Fruit fly (Drosophila melanogaster) whole organism, prepupa: ENCODE measurements around the gene mael.

ENCODE experiments used
- CG11294 ChIP-seq: fragments of 200-800 bp; sonication (Bioruptor generic); IDR thresholded peaks from 2 replicates; pipeline ENCODE4 v1.3.6; 2022; ENCODE audit warnings: missing biosample characterization, missing genetic modification characterization
- CG11762 ChIP-seq: fragments of 200-800 bp; sonication (Bioruptor generic); optimal IDR thresholded peaks from 3 replicates; lab custom pipeline; 2016; ENCODE audit warnings: missing biosample characterization, missing genetic modification characterization; ENCODE audit not compliant: insufficient read depth
- CG31627 ChIP-seq: fragments of 200-800 bp; sonication (Bioruptor generic); optimal IDR thresholded peaks from 3 replicates; lab custom pipeline; 2016; ENCODE audit warnings: missing biosample characterization, missing genetic modification characterization
- CG4318 ChIP-seq: fragments of 200-800 bp; sonication (Bioruptor generic); optimal IDR thresholded peaks from 3 replicates; lab custom pipeline; 2017; ENCODE audit warnings: missing biosample characterization, mild to moderate bottlenecking, missing genetic modification characterization
- CG6163 ChIP-seq: fragments of 200-800 bp; sonication (Bioruptor generic); IDR thresholded peaks from 3 replicates; pipeline ENCODE4 v1.3.6; 2022; ENCODE audit warnings: missing biosample characterization, missing genetic modification characterization
- CG8632 ChIP-seq: fragments of 200-800 bp; sonication (Bioruptor generic); optimal IDR thresholded peaks from 3 replicates; lab custom pipeline; 2016; ENCODE audit warnings: missing biosample characterization, missing genetic modification characterization
- Gug ChIP-seq: fragments of 200-800 bp; sonication (Bioruptor generic); IDR thresholded peaks from 2 replicates; pipeline ENCODE4 v1.3.6; 2022; ENCODE audit warnings: missing biosample characterization, missing genetic modification characterization
- Hr38 ChIP-seq: sonication (Bioruptor generic); optimal IDR thresholded peaks from 2 replicates; lab custom pipeline; 2016; ENCODE audit warnings: missing biosample characterization, missing genetic modification characterization
- Lpt ChIP-seq: fragments of 200-800 bp; sonication (Bioruptor generic); optimal IDR thresholded peaks from 3 replicates; lab custom pipeline; 2016; ENCODE audit warnings: missing biosample characterization, missing genetic modification characterization
- Smox ChIP-seq: fragments of 200-800 bp; sonication (Bioruptor generic); optimal IDR thresholded peaks from 3 replicates; lab custom pipeline; 2016; ENCODE audit warnings: missing biosample characterization, missing genetic modification characterization
- esn ChIP-seq: fragments of 200-800 bp; sonication (Bioruptor generic); optimal IDR thresholded peaks from 2 replicates; lab custom pipeline; 2016; ENCODE audit warnings: missing biosample characterization, mild to moderate bottlenecking, missing genetic modification characterization, moderate library complexity
- fkh ChIP-seq: fragments of 200-800 bp; sonication (Bioruptor generic); optimal IDR thresholded peaks from 3 replicates; lab custom pipeline; 2017; ENCODE audit warnings: missing biosample characterization, mild to moderate bottlenecking, missing genetic modification characterization, moderate library complexity
- spab ChIP-seq: fragments of 200-800 bp; sonication (Bioruptor generic); optimal IDR thresholded peaks from 2 replicates; lab custom pipeline; 2017; ENCODE audit warnings: missing biosample characterization, mild to moderate bottlenecking, missing genetic modification characterization, missing genetic modification reagents
- vri ChIP-seq: fragments of 200-800 bp; sonication (Bioruptor generic); optimal IDR thresholded peaks from 3 replicates; lab custom pipeline; 2016; ENCODE audit warnings: missing biosample characterization, mild to moderate bottlenecking, missing genetic modification characterization

dm6 chr3L:22742945-22743582, 22.1 kb downstream of the mael start:
- peak; percentile 33 for TF ChIP-seq CG31627 (GFP tag; lab: Kevin White, UChicago)
- no peak for TF ChIP-seq fkh (GFP tag; lab: Kevin White, UChicago)
- no peak for TF ChIP-seq spab (GFP tag; lab: Kevin White, UChicago)
- no peak for TF ChIP-seq CG11762 (GFP tag; lab: Kevin White, UChicago)
- TF ChIP-seq esn (GFP tag; lab: Kevin White, UChicago) = peak; percentile 47
- TF ChIP-seq Smox (GFP tag; lab: Kevin White, UChicago) = peak; percentile 42
- no peak for TF ChIP-seq CG11294 (GFP tag; lab: Robert Waterston, UW)
- TF ChIP-seq CG8632 (GFP tag; lab: Kevin White, UChicago) = peak; percentile 9
- no peak for TF ChIP-seq vri (GFP tag; lab: Kevin White, UChicago)
- TF ChIP-seq Lpt (GFP tag; lab: Kevin White, UChicago) = no peak
- TF ChIP-seq CG4318 (GFP tag; lab: Kevin White, UChicago) = peak; percentile 61
- no peak for TF ChIP-seq Hr38 (GFP tag; lab: Kevin White, UChicago)
- no peak for TF ChIP-seq Gug
- TF ChIP-seq CG6163 (GFP tag; lab: Robert Waterston, UW) = no peak
